Fruit fly (Drosophila melanogaster): ENCODE measurements around the gene Six4.

DNA sequence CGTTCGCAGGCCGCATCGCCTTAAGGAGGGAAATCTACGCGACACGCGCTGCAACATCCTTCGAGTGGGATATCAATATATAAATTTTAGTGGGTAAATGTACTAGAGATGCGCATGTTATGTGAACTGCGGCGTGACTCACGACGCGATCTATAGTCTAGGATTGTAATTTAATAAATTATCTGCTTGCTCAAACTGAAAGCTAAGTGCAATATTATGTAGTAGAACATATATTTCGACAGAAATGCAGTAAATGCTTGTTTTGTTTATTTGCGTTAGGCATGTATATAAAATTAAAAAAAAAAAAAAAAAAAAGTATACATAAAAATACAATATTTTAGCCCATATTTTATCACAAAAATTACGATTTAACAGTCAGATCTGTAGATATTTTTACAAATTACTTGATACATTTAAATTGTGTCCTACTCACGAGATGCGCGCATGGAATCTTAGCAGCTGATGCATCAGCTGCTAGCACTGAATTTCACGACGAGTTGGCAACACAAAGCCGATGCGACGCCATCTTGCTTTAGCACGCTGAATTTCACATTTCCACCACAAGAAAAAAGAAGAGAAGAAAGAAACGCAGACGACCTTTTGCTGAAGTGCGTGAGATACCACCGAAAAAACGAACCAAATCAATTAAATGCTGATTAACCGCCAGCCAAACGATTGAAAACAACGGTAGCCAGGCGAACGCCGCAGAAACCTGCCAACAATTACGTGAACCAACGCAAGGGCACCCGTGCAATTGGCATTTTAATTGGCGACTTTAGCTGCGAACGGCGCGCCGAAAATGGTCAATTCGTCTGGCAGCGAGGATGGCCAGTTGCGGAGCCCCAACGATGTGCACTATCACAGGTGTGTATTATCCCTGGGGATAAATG is 21.3 kb downstream of the Six4 start, which contains the start of the genes CG4042 and Pitslre:
- TF ChIP-seq Myc (optimal IDR thresholded peaks at IDR 0.05): no peak
- TF ChIP-seq ttk (optimal IDR thresholded peaks at IDR 0.05): no peak
- no peak for TF ChIP-seq insv (optimal IDR thresholded peaks at IDR 0.05)
- no peak for TF ChIP-seq Sin3A (optimal IDR thresholded peaks at IDR 0.05)

Data from Kc167 (cell line).